Worm (Caenorhabditis elegans) whole organism, L1 larva: ENCODE data around the gene str-38.

ENCODE experiments used
- blmp-1 ChIP-seq: fragments of 150-350 bp; optimal IDR thresholded peaks from 2 replicates; lab custom pipeline; 2014; ENCODE audit warnings: missing biosample characterization, missing genetic modification characterization
- lin-13 ChIP-seq: fragments of 150-350 bp; optimal IDR thresholded peaks from 2 replicates; lab custom pipeline; 2014; ENCODE audit warnings: missing biosample characterization, missing genetic modification reagents, missing genetic modification characterization
- mep-1 ChIP-seq: fragments of 150-350 bp; optimal IDR thresholded peaks from 2 replicates; lab custom pipeline; 2014; ENCODE audit warnings: missing biosample characterization, missing genetic modification characterization
- nhr-11 ChIP-seq: fragments of 150-350 bp; optimal IDR thresholded peaks from 2 replicates; lab custom pipeline; 2014; ENCODE audit warnings: missing biosample characterization, missing genetic modification characterization
- nhr-84 ChIP-seq: sonication (generic microtip); optimal IDR thresholded peaks from 2 replicates; lab custom pipeline; 2017; ENCODE audit warnings: missing biosample characterization, missing genetic modification characterization
- pax-3 ChIP-seq: fragments of 200-800 bp; sonication (Bioruptor generic); optimal IDR thresholded peaks from 2 replicates; lab custom pipeline; 2018; ENCODE audit warnings: mild to moderate bottlenecking, missing genetic modification characterization, moderate library complexity, missing compliant biosample characterization
- rnt-1 ChIP-seq: sonication (generic microtip); optimal IDR thresholded peaks from 2 replicates; lab custom pipeline; 2016; ENCODE audit warnings: mild to moderate bottlenecking, missing genetic modification characterization, moderate library complexity, missing compliant biosample characterization
- snpc-4 ChIP-seq: fragments of 150-350 bp; optimal IDR thresholded peaks from 2 replicates; lab custom pipeline; 2014; ENCODE audit warnings: missing biosample characterization, missing genetic modification characterization

- TF ChIP-seq blmp-1 (tag; lab: Kevin White, UChicago) (no peak), snpc-4 (tag; lab: Kevin White, UChicago) (no peak), lin-13 (GFP tag; lab: Kevin White, UChicago) (no peak), nhr-84 (tag; lab: Kevin White, UChicago) (no peak), nhr-11 (tag; lab: Kevin White, UChicago) (no peak), mep-1 (no peak), rnt-1 (tag; lab: Kevin White, UChicago) (no peak), pax-3 (tag; lab: Kevin White, UChicago) (no peak)
These were observed 16.5 kb downstream of the str-38 start for ce11 chrV:15715636-15716035.
